Fruit fly (Drosophila melanogaster) whole organism, prepupa: ENCODE results near the gene Ets65A.
"Not testable (repeated sequence)": the region's sequence is repeated elsewhere in the genome, so short reads cannot be mapped to it uniquely, and the experiment has no call there.

Experiments
- CG6163 ChIP-seq: fragments of 200-800 bp; sonication (Bioruptor generic); IDR thresholded peaks from 3 replicates; pipeline ENCODE4 v1.3.6; 2022; ENCODE audit warnings: missing biosample characterization, missing genetic modification characterization
- CG8319 ChIP-seq: fragments of 200-800 bp; sonication (Bioruptor generic); optimal IDR thresholded peaks from 3 replicates; lab custom pipeline; 2016; ENCODE audit warnings: missing biosample characterization, missing genetic modification characterization
- Eip75B ChIP-seq: fragments of 200-800 bp; sonication (Bioruptor generic); optimal IDR thresholded peaks from 3 replicates; lab custom pipeline; 2016; ENCODE audit warnings: missing biosample characterization, missing genetic modification characterization
- OdsH ChIP-seq: fragments of 200-800 bp; sonication (Bioruptor generic); optimal IDR thresholded peaks from 3 replicates; lab custom pipeline; 2016; ENCODE audit warnings: missing biosample characterization, missing genetic modification characterization
- Smox ChIP-seq: fragments of 200-800 bp; sonication (Bioruptor generic); optimal IDR thresholded peaks from 3 replicates; lab custom pipeline; 2016; ENCODE audit warnings: missing biosample characterization, missing genetic modification characterization
- svp ChIP-seq: fragments of 200-800 bp; sonication (Bioruptor generic); peaks from one replicate; lab custom pipeline; 2016; ENCODE audit warnings: missing biosample characterization, missing genetic modification characterization

DNA sequence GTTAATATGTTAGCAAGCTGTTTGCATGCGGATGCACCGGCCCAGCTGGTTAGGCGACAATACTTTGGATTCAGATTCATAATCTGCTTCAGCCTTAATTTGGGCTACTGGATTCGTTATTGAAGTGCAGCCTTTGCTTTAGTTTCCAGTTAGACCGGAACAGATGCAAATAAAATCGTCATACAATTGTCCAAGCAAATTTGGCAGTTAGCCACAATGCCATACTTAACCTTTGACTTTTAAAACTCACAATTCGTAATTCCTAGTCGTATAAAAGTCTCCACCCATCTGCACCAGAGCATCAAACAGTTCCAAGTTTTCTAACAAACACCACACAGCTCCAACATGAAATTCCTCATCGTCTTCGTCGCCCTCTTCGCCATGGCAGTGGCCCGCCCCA lies 51.8 kb downstream of the Ets65A start, which contains the start of gene Lcp65Ab1:
- not testable (repeated sequence) for TF ChIP-seq CG6163 (GFP tag; lab: Robert Waterston, UW); Smox (GFP tag; lab: Kevin White, UChicago); Eip75B (GFP tag; lab: Kevin White, UChicago); CG8319 (GFP tag; lab: Kevin White, UChicago); svp (GFP tag; lab: Kevin White, UChicago); OdsH (GFP tag; lab: Kevin White, UChicago)
